Fruit fly (Drosophila melanogaster): ENCODE data around the gene Lcp65Ab2.

The Lcp65Ab2 gene

DNA sequence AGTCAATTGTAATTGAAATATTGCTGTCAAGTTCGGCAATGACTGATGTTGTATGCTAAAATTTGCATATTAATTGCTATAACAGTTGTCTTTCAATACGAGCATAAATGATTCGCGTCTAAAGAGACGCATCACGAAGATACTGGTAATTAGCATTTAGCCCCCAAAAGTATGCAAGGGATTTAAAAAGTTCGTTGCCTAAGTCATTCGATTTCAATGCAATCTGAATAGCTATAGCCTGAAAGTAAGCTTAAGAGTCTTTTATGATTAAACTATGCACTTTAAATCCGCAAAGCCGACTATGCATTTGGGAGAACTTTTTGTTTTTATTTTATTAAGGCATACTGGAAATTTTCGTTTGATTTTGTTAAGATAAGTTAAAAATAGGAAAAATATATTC is 16.9 kb upstream of the Lcp65Ab2 start (continued):
- no peak for TF ChIP-seq CG6683 (GFP tag; optimal IDR thresholded peaks at IDR 0.05)
- TF ChIP-seq amos (GFP tag; IDR thresholded peaks at IDR 0.05; ENCODE audit: partially characterized antibody) = peak; percentile 12; the same call in 1 of the 2 replicates
- TF ChIP-seq Sox100B (GFP tag; optimal IDR thresholded peaks at IDR 0.05) = no peak
- TF ChIP-seq CG30431 (GFP tag; optimal IDR thresholded peaks at IDR 0.05) = no peak
- no peak for TF ChIP-seq Antp (GFP tag; optimal IDR thresholded peaks at IDR 0.05)
- peak; percentile 63 for TF ChIP-seq zen (tag; optimal IDR thresholded peaks at IDR 0.05)
- TF ChIP-seq pros (GFP tag; optimal IDR thresholded peaks at IDR 0.05) = peak; percentile 24
- no peak for TF ChIP-seq bowl (GFP tag; IDR thresholded peaks at IDR 0.05)

DNA sequence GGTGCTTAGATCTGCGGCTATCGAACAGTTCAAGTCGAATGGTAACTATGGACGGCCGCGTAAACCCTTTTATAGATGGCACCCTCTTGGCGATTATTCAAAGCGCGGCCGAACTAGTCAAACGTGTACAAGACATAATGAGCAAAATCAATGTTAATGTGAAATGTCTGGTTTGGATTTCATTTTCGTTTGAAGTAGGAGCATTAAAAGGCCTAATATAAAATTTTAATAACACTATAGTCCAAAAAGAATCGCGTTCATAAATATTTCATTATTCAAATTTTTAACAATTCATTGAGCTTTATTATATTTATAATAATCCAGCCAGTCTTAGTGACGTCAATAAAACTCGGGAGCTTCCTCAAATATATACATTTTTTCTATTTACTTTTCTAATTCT is 15.5 kb upstream of the Lcp65Ab2 start, which contains the start of gene Lcp65Ag3:
Lcp65Ag3 (minus strand) TSS at position 46 of the 400 bp plus-strand sequence.
- TF ChIP-seq CG13894 (tag; optimal IDR thresholded peaks at IDR 0.05) (peak; percentile 56), vvl (GFP tag; IDR thresholded peaks at IDR 0.05) (peak; percentile 47), seq (GFP tag; IDR thresholded peaks at IDR 0.05) (no peak), Rfx (GFP tag; IDR thresholded peaks at IDR 0.05) (0 out of 2 replicates have a peak, but pooled peaks have one; percentile 11), abd-A (tag; optimal IDR thresholded peaks at IDR 0.05) (peak; percentile 70), CG15073 (GFP tag; optimal IDR thresholded peaks at IDR 0.05) (no peak)

DNA sequence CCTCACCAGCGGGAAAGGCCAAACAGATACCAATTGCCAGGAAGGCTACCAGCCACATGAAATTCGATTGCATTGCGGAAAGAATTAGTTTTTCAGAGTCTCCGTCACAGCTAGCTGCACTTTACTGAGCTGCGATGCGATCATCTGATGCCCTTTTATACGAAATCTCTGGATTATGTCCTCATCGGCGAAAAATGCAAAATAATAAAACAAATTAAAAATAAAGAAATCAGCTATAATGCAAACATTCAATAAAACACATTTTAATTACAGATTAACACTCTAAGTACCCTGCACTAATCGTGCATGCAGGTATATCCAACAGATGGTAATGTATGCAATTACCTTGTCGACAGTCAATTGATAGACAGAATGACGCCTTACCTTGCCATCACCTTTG is 14.5 kb upstream of the Lcp65Ab2 start, which contains the start of gene Cpr65Au:
Cpr65Au (minus strand) TSS at position 101 of the 400 bp plus-strand sequence.
- TF ChIP-seq trh (GFP tag; optimal IDR thresholded peaks at IDR 0.05) (no peak), CG10543 (GFP tag; optimal IDR thresholded peaks at IDR 0.05) (no peak), Rx (GFP tag; IDR thresholded peaks at IDR 0.05) (no peak), gt (GFP tag; IDR thresholded peaks at IDR 0.05) (no peak), CG1792 (GFP tag; optimal IDR thresholded peaks at IDR 0.05) (no peak), CG31388 (GFP tag; optimal IDR thresholded peaks at IDR 0.05) (no peak), chinmo (GFP tag; IDR thresholded peaks at IDR 0.05; ENCODE audit: partially characterized antibody) (no peak), Mrtf (GFP tag; IDR thresholded peaks at IDR 0.05) (no peak), PHDP (tag; optimal IDR thresholded peaks at IDR 0.05) (no peak), CG14860 (GFP tag; IDR thresholded peaks at IDR 0.05; ENCODE audit: partially characterized antibody) (no peak), CG15601 (tag; optimal IDR thresholded peaks at IDR 0.05) (no peak), ems (GFP tag; optimal IDR thresholded peaks at IDR 0.05) (no peak), en (GFP tag; optimal IDR thresholded peaks at IDR 0.05) (no peak)

DNA sequence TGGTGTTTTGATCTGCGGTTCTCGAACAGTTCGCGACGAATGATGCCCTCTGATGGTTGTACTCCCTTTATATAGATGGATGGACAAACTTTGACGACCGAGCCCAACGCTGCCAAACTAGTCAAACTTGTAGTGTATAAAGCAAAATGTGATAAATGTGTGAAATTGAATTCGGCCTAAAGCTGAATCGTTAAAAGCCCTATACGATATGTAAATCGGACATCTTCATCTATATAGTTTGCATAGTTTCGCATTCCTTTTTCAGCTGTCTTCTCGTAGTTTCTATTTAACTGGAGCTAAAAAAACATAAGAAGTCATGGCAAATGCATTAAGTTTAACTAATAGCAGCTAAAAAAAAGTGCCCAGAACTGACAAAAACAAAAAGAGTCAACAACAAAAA is 12.9 kb upstream of the Lcp65Ab2 start, which contains the start of gene Lcp65Ag2:
Lcp65Ag2 (minus strand) TSS at position 48 of the 400 bp plus-strand sequence.
- TF ChIP-seq sd (tag; optimal IDR thresholded peaks at IDR 0.05) = peak; percentile 6
- TF ChIP-seq ERR (GFP tag; optimal IDR thresholded peaks at IDR 0.05) = no peak
- no peak for TF ChIP-seq sisA (GFP tag; IDR thresholded peaks at IDR 0.05)
- peak; percentile 18 for TF ChIP-seq abd-A (tag; optimal IDR thresholded peaks at IDR 0.05)
- TF ChIP-seq CG13894 (tag; optimal IDR thresholded peaks at IDR 0.05) = peak; percentile 96
- no peak for TF ChIP-seq Vsx1 (GFP tag; optimal IDR thresholded peaks at IDR 0.05)
- peak; percentile 8; the same call in 1 of the 2 replicates for TF ChIP-seq amos (GFP tag; IDR thresholded peaks at IDR 0.05; ENCODE audit: partially characterized antibody)
- no peak for TF ChIP-seq ara (GFP tag; IDR thresholded peaks at IDR 0.05)
- TF ChIP-seq chinmo (GFP tag; IDR thresholded peaks at IDR 0.05; ENCODE audit: partially characterized antibody) = 0 out of 4 replicates have a peak, but pooled peaks have one; percentile 12
- no peak for TF ChIP-seq tll (GFP tag; optimal IDR thresholded peaks at IDR 0.05)

DNA sequence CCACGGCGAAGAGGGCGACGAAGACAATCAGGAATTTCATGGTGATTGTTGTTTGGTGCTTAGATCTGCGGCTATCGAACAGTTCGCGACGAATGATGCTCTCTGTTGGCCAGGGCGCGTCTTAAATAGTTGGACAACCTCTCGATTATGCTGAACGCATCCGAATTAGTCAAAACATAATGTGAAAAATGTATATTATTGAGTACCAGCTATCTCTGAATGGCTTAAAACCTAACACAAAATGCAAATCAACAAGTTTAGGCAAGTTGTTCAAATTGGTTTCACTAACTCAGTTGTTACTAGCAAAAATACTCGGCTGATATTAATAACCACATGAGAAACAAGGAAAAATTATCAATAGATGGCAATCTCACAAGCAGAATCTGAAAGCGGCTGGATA is 11.3 kb upstream of the Lcp65Ab2 start, which contains the start of gene Lcp65Ag1:
Lcp65Ag1 (minus strand) TSS at position 101 of the 400 bp plus-strand sequence.
- TF ChIP-seq sqz (GFP tag; optimal IDR thresholded peaks at IDR 0.05) (no peak), PHDP (tag; optimal IDR thresholded peaks at IDR 0.05) (no peak), HLH54F (GFP tag; optimal IDR thresholded peaks at IDR 0.05) (no peak), NC2α (GFP tag; optimal IDR thresholded peaks at IDR 0.05) (no peak), CG34376 (GFP tag; optimal IDR thresholded peaks at IDR 0.05) (no peak), CG6254 (GFP tag; optimal IDR thresholded peaks at IDR 0.05) (no peak), sug (tag; optimal IDR thresholded peaks at IDR 0.05) (no peak), Mrtf (GFP tag; IDR thresholded peaks at IDR 0.05) (no peak), Camta (GFP tag; optimal IDR thresholded peaks at IDR 0.05) (no peak), CG7372 (GFP tag; IDR thresholded peaks at IDR 0.05) (no peak), nmo (GFP tag; optimal IDR thresholded peaks at IDR 0.05) (no peak), CG4730 (GFP tag; IDR thresholded peaks at IDR 0.05) (no peak), Doc3 (GFP tag; IDR thresholded peaks at IDR 0.05; ENCODE audit: partially characterized antibody) (no peak), CG12104 (GFP tag; optimal IDR thresholded peaks at IDR 0.05) (no peak)

All from whole organism, embryonic.